Worm (Caenorhabditis elegans) whole organism, late embryonic: Measurements from ENCODE around the gene R151.8.
A peak's percentile ranks its signal among the peaks of the same experiment; 100 is the strongest.

Experiments used
- C38D4.7 ChIP-seq: fragments of 200-800 bp; sonication (Bioruptor generic); optimal IDR thresholded peaks from 2 replicates; lab custom pipeline; 2018; ENCODE audit warnings: mild to moderate bottlenecking, missing genetic modification characterization, moderate library complexity, missing compliant biosample characterization
- K02D7.2 ChIP-seq: sonication (generic microtip); optimal IDR thresholded peaks from 2 replicates; lab custom pipeline; 2017; ENCODE audit warnings: mild to moderate bottlenecking, missing genetic modification characterization, missing compliant biosample characterization
- K09A11.1 ChIP-seq: sonication (generic microtip); optimal IDR thresholded peaks from 2 replicates; lab custom pipeline; 2017; ENCODE audit warnings: antibody characterized with exemption, mild to moderate bottlenecking, missing genetic modification characterization, missing compliant biosample characterization; ENCODE audit not compliant: insufficient read depth
- T23F11.4 ChIP-seq: fragments of 200-800 bp; sonication (Bioruptor generic); optimal IDR thresholded peaks from 2 replicates; lab custom pipeline; 2018; ENCODE audit warnings: mild to moderate bottlenecking, missing genetic modification characterization, missing compliant biosample characterization
- ahr-1 ChIP-seq: sonication (generic microtip); optimal IDR thresholded peaks from 2 replicates; lab custom pipeline; 2016; ENCODE audit warnings: missing genetic modification characterization, missing compliant biosample characterization
- ama-1 ChIP-seq: fragments of 150-350 bp; optimal IDR thresholded peaks from 2 replicates; lab custom pipeline; 2014
- ceh-14 ChIP-seq: sonication (generic microtip); optimal IDR thresholded peaks from 2 replicates; lab custom pipeline; 2016; ENCODE audit warnings: missing genotype, missing genetic modification characterization, missing compliant biosample characterization
- ceh-18 ChIP-seq: sonication (generic microtip); optimal IDR thresholded peaks from 2 replicates; lab custom pipeline; 2016; ENCODE audit warnings: missing genetic modification characterization, missing compliant biosample characterization
- ceh-19 ChIP-seq: fragments of 200-800 bp; sonication (Bioruptor generic); optimal IDR thresholded peaks from 2 replicates; lab custom pipeline; 2018; ENCODE audit warnings: mild to moderate bottlenecking, missing genetic modification characterization, missing compliant biosample characterization
- ceh-2 ChIP-seq: sonication (generic microtip); optimal IDR thresholded peaks from 2 replicates; lab custom pipeline; 2016; ENCODE audit warnings: missing genotype, missing genetic modification characterization, missing compliant biosample characterization
- ceh-22 ChIP-seq: sonication (generic microtip); optimal IDR thresholded peaks from 2 replicates; lab custom pipeline; 2017; ENCODE audit warnings: missing biosample characterization, missing genetic modification characterization
- ceh-30 ChIP-seq: fragments of 150-350 bp; optimal IDR thresholded peaks from 2 replicates; lab custom pipeline; 2014; ENCODE audit warnings: missing biosample characterization, missing genetic modification characterization
- ceh-31 ChIP-seq: sonication (generic microtip); optimal IDR thresholded peaks from 2 replicates; lab custom pipeline; 2016; ENCODE audit warnings: missing genetic modification characterization, missing compliant biosample characterization
- ceh-34 ChIP-seq: sonication (generic microtip); optimal IDR thresholded peaks from 2 replicates; lab custom pipeline; 2016; ENCODE audit warnings: mild to moderate bottlenecking, missing genetic modification characterization, missing compliant biosample characterization
- ceh-45 ChIP-seq: fragments of 200-800 bp; sonication (Bioruptor generic); IDR thresholded peaks from 2 replicates; pipeline ENCODE4 v1.3.6; 2022; ENCODE audit warnings: missing genetic modification reagents, missing genetic modification characterization, missing compliant biosample characterization
- ceh-48 ChIP-seq: sonication (generic microtip); optimal IDR thresholded peaks from 2 replicates; lab custom pipeline; 2016; ENCODE audit warnings: missing genetic modification characterization, inconsistent platforms, missing compliant biosample characterization
- che-1 ChIP-seq: sonication (generic microtip); optimal IDR thresholded peaks from 2 replicates; lab custom pipeline; 2016; ENCODE audit warnings: mild to moderate bottlenecking, missing genetic modification characterization, missing compliant biosample characterization
- dmd-4 ChIP-seq: sonication (generic microtip); optimal IDR thresholded peaks from 2 replicates; lab custom pipeline; 2016; ENCODE audit warnings: borderline replicate concordance, missing genetic modification characterization, missing compliant biosample characterization
- ets-4 ChIP-seq: sonication (generic microtip); optimal IDR thresholded peaks from 2 replicates; lab custom pipeline; 2016; ENCODE audit warnings: missing genetic modification characterization, missing compliant biosample characterization
- fkh-10 ChIP-seq: fragments of 150-350 bp; optimal IDR thresholded peaks from 2 replicates; lab custom pipeline; 2014; ENCODE audit warnings: missing biosample characterization, missing genetic modification reagents, missing genetic modification characterization
- hlh-13 ChIP-seq: fragments of 200-800 bp; sonication (Bioruptor generic); optimal IDR thresholded peaks from 2 replicates; lab custom pipeline; 2018; ENCODE audit warnings: mild to moderate bottlenecking, missing genetic modification characterization, missing compliant biosample characterization
- hlh-15 ChIP-seq: sonication (generic microtip); optimal IDR thresholded peaks from 2 replicates; lab custom pipeline; 2016; ENCODE audit warnings: missing genetic modification characterization, missing compliant biosample characterization
- hlh-30 ChIP-seq: sonication (generic microtip); optimal IDR thresholded peaks from 2 replicates; lab custom pipeline; 2017; ENCODE audit warnings: antibody characterized with exemption, missing genetic modification characterization, missing compliant biosample characterization; ENCODE audit not compliant: insufficient read depth
- lim-6 ChIP-seq: sonication (generic microtip); optimal IDR thresholded peaks from 2 replicates; lab custom pipeline; 2016; ENCODE audit warnings: missing genetic modification characterization, missing compliant biosample characterization
- lin-11 ChIP-seq: fragments of 200-800 bp; sonication (Bioruptor generic); optimal IDR thresholded peaks from 2 replicates; lab custom pipeline; 2018; ENCODE audit warnings: mild to moderate bottlenecking, missing genetic modification characterization, missing compliant biosample characterization
- madf-2 ChIP-seq: sonication (generic microtip); optimal IDR thresholded peaks from 2 replicates; lab custom pipeline; 2017; ENCODE audit warnings: missing genetic modification characterization, missing compliant biosample characterization
- nfya-1 ChIP-seq: sonication (generic microtip); optimal IDR thresholded peaks from 2 replicates; lab custom pipeline; 2017; ENCODE audit warnings: missing genetic modification characterization, mild to moderate bottlenecking, missing compliant biosample characterization, antibody characterized with exemption, moderate library complexity
- nhr-11 ChIP-seq: fragments of 150-350 bp; optimal IDR thresholded peaks from 2 replicates; lab custom pipeline; 2014; ENCODE audit warnings: missing biosample characterization, missing genetic modification characterization
- pag-3 ChIP-seq: sonication (generic microtip); optimal IDR thresholded peaks from 2 replicates; lab custom pipeline; 2016; ENCODE audit warnings: missing compliant biosample characterization, missing genetic modification characterization, borderline replicate concordance
- pat-9 ChIP-seq: fragments of 200-800 bp; sonication (Bioruptor generic); optimal IDR thresholded peaks from 2 replicates; lab custom pipeline; 2018; ENCODE audit warnings: mild to moderate bottlenecking, missing genetic modification characterization, moderate library complexity, missing compliant biosample characterization
- pax-1 ChIP-seq: fragments of 150-350 bp; optimal IDR thresholded peaks from 2 replicates; lab custom pipeline; 2014; ENCODE audit warnings: missing biosample characterization, missing genetic modification characterization
- pha-4 ChIP-seq: fragments of 150-350 bp; optimal IDR thresholded peaks from 2 replicates; lab custom pipeline; 2018; ENCODE audit warnings: missing biosample characterization, missing genetic modification reagents, missing genetic modification characterization
- pqm-1 ChIP-seq: sonication (generic microtip); optimal IDR thresholded peaks from 2 replicates; lab custom pipeline; 2016; ENCODE audit warnings: missing genetic modification characterization, missing compliant biosample characterization
- rnt-1 ChIP-seq: sonication (generic microtip); optimal IDR thresholded peaks from 2 replicates; lab custom pipeline; 2016; ENCODE audit warnings: missing genetic modification characterization, missing compliant biosample characterization
- sdc-2 ChIP-seq: sonication (generic microtip); optimal IDR thresholded peaks from 2 replicates; lab custom pipeline; 2016; ENCODE audit warnings: missing genotype, missing genetic modification characterization, missing compliant biosample characterization
- sox-2 ChIP-seq: fragments of 200-800 bp; sonication (Bioruptor generic); IDR thresholded peaks from 2 replicates; pipeline ENCODE4 v1.3.6; 2022; ENCODE audit warnings: missing genetic modification reagents, missing genetic modification characterization, missing compliant biosample characterization
- sox-4 ChIP-seq: sonication (generic microtip); optimal IDR thresholded peaks from 2 replicates; lab custom pipeline; 2017; ENCODE audit warnings: mild to moderate bottlenecking, missing genetic modification characterization, inconsistent platforms, missing compliant biosample characterization
- syd-9 ChIP-seq: sonication (generic microtip); optimal IDR thresholded peaks from 2 replicates; lab custom pipeline; 2016; ENCODE audit warnings: mild to moderate bottlenecking, missing genetic modification characterization, moderate library complexity, missing compliant biosample characterization
- tbx-2 ChIP-seq: sonication (generic microtip); optimal IDR thresholded peaks from 2 replicates; lab custom pipeline; 2016; ENCODE audit warnings: missing genetic modification characterization, missing compliant biosample characterization
- tbx-7 ChIP-seq: sonication (generic microtip); optimal IDR thresholded peaks from 2 replicates; lab custom pipeline; 2016; ENCODE audit warnings: missing genotype, missing genetic modification characterization, missing compliant biosample characterization
- unc-42 ChIP-seq: sonication (generic microtip); optimal IDR thresholded peaks from 2 replicates; lab custom pipeline; 2016; ENCODE audit warnings: missing genotype, missing genetic modification characterization, missing compliant biosample characterization
- unc-55 ChIP-seq: sonication (generic microtip); optimal IDR thresholded peaks from 2 replicates; lab custom pipeline; 2017; ENCODE audit warnings: missing biosample characterization, missing genetic modification reagents, missing genetic modification characterization
- unc-86 ChIP-seq: sonication (generic microtip); optimal IDR thresholded peaks from 2 replicates; lab custom pipeline; 2016; ENCODE audit warnings: missing genetic modification characterization, missing compliant biosample characterization
- zip-5 ChIP-seq: sonication (generic microtip); optimal IDR thresholded peaks from 2 replicates; lab custom pipeline; 2016; ENCODE audit warnings: missing genetic modification characterization, missing compliant biosample characterization

R151.8 gene

DNA sequence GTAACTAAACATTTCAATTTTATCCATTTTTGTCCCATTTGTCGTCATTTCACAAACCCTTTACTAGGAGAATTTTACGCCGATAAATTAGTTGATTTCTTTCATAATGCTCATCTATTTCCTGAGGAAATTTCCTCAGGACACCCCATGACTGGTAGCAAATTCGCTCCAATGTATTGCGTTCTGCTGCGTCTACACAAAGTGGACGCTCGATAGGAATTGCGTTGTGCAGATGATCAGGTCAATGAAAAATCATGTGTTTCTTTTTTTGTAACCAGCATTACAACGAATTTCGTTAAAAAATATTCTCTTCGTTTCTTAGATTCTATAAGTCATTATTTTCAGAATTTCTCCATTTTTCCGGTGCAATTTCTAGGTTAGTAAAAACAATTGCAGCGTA is 47.8 kb downstream of the R151.8 start, which contains the start of gene epg-4 (continued):
- TF ChIP-seq K09A11.1 (tag; lab: Kevin White, UChicago): no peak
- no peak for TF ChIP-seq lim-6 (tag; lab: Kevin White, UChicago)
- no peak for TF ChIP-seq sdc-2
- no peak for TF ChIP-seq T23F11.4 (GFP tag; lab: Kevin White, UChicago)
- no peak for TF ChIP-seq nhr-11 (tag; lab: Kevin White, UChicago)
- no peak for TF ChIP-seq hlh-13 (GFP tag; lab: Kevin White, UChicago)
- TF ChIP-seq pat-9 (tag; lab: Kevin White, UChicago): no peak
- no peak for TF ChIP-seq unc-55 (GFP tag; lab: Kevin White, UChicago)
- no peak for TF ChIP-seq pqm-1 (tag; lab: Kevin White, UChicago)
- TF ChIP-seq ceh-22 (tag; lab: Kevin White, UChicago): no peak
- no peak for TF ChIP-seq pha-4 (tag; lab: Kevin White, UChicago)
- TF ChIP-seq madf-2 (tag; lab: Kevin White, UChicago): no peak
- no peak for TF ChIP-seq zip-5 (tag; lab: Kevin White, UChicago)

DNA sequence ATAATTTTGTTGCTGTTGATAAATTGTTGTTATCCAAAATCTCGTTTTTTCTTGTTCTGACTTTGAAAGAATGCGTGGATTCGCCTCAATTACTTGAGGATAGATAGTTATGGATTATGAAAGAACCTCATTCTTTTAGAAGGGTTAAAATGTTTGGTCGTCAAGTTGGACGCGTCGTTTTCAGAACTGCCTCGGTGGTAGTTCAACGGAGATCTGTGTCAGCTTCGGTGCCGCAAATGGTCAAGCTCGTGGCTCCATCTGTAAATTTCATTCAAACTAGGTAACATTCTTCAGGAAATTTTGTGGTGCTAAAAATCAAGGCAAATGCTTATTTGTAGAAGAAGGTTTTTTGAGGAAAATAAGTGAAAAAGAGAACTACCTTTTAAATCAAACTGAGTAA is 49.0 kb downstream of the R151.8 start, which contains the start of gene ndab-2:
Gene ndab-2, plus strand, starts transcription at position 140 of the 400 bp plus-strand sequence.
- TF ChIP-seq K02D7.2 (tag; lab: Kevin White, UChicago) (no peak), che-1 (tag; lab: Kevin White, UChicago) (no peak), pax-1 (tag; lab: Kevin White, UChicago) (no peak), nfya-1 (tag; lab: Kevin White, UChicago) (no peak), ceh-45 (GFP tag; lab: Robert Waterston, UW) (no peak), ceh-30 (tag; lab: Kevin White, UChicago) (no peak), C38D4.7 (GFP tag; lab: Kevin White, UChicago) (no peak), hlh-30 (tag; lab: Kevin White, UChicago) (no peak), ceh-18 (tag; lab: Kevin White, UChicago) (no peak), unc-55 (GFP tag; lab: Kevin White, UChicago) (no peak), ceh-22 (tag; lab: Kevin White, UChicago) (no peak), tbx-2 (tag; lab: Kevin White, UChicago) (no peak), pat-9 (tag; lab: Kevin White, UChicago) (no peak), ceh-14 (tag; lab: Kevin White, UChicago) (no peak), hlh-15 (tag; lab: Kevin White, UChicago) (no peak)

DNA sequence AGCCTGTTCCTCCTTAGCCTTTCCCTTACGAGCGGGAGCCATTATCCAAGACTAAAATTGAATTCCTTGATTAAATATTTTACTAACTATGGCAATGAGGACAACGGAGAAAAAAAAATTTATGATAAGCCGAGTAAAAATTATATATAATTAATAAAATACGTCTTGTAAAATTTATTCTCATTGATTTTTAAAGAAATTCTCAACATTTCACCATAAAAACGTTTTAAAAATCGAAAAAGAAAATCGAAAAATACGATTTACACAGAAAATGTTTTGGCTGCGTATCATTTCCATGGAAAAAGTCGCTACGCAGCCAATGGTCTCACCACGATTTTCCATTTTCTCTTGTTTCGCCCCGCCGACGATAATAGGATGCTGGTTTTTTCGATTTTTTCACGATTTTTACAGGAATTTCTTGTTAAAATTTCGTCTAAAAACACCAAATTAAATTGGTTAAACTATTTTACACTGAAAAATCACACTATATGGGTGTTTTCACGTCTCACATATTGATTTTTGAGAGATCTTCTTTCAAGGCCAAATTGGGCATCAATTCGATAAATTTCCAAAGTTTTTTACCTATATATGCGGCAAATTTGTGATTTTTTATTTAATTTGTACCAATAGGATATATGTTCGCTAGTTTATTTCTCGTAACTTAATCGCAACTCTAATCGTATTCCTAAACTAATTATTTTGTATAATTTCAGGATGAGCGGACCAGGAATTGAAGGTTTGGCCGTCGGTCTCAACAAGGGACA is 49.9 kb downstream of the R151.8 start, which contains the start of the genes rps-14 and rpl-36:
Gene rps-14, minus strand, starts transcription at position 51 of the 764 bp plus-strand sequence.
Gene rpl-36, plus strand, starts transcription at position 714 of the 764 bp plus-strand sequence.
- no peak for TF ChIP-seq ceh-19 (GFP tag; lab: Kevin White, UChicago)
- no peak for TF ChIP-seq hlh-15 (tag; lab: Kevin White, UChicago)
- TF ChIP-seq tbx-7 (tag; lab: Kevin White, UChicago): no peak
- peak; percentile 26 for TF ChIP-seq unc-86 (tag; lab: Kevin White, UChicago)
- TF ChIP-seq ceh-48 (tag; lab: Kevin White, UChicago): no peak
- TF ChIP-seq ceh-45 (GFP tag; lab: Robert Waterston, UW): no peak
- TF ChIP-seq ahr-1: no peak
- TF ChIP-seq sox-4 (tag; lab: Kevin White, UChicago): no peak
- TF ChIP-seq ets-4 (tag; lab: Kevin White, UChicago): no peak
- no peak for TF ChIP-seq pqm-1 (tag; lab: Kevin White, UChicago)
- no peak for TF ChIP-seq ceh-22 (tag; lab: Kevin White, UChicago)
- no peak for TF ChIP-seq C38D4.7 (GFP tag; lab: Kevin White, UChicago)
- TF ChIP-seq dmd-4 (tag; lab: Kevin White, UChicago): no peak
- TF ChIP-seq sox-2 (GFP tag; lab: Robert Waterston, UW): 0 out of 2 replicates have a peak, but pooled peaks have one; percentile 33
- peak; percentile 14 for TF ChIP-seq ceh-30 (tag; lab: Kevin White, UChicago)
- no peak for TF ChIP-seq pag-3
- TF ChIP-seq ceh-31 (tag; lab: Kevin White, UChicago): peak; percentile 46
- TF ChIP-seq rnt-1: no peak
- TF ChIP-seq ama-1 (lab: Kevin White, UChicago): no peak
- TF ChIP-seq hlh-13 (GFP tag; lab: Kevin White, UChicago): no peak
- peak; percentile 64 for TF ChIP-seq unc-42 (tag; lab: Kevin White, UChicago)
- no peak for TF ChIP-seq nhr-11 (tag; lab: Kevin White, UChicago)
- TF ChIP-seq fkh-10: no peak
- TF ChIP-seq ceh-2 (tag; lab: Kevin White, UChicago): no peak
- peak; percentile 13 for TF ChIP-seq ceh-34
- no peak for TF ChIP-seq che-1 (tag; lab: Kevin White, UChicago)
- peak; percentile 18 for TF ChIP-seq tbx-2 (tag; lab: Kevin White, UChicago)
- TF ChIP-seq nfya-1 (tag; lab: Kevin White, UChicago): peak; percentile 87
- TF ChIP-seq ceh-18 (tag; lab: Kevin White, UChicago): peak; percentile 27
- no peak for TF ChIP-seq K09A11.1 (tag; lab: Kevin White, UChicago)
- TF ChIP-seq lin-11 (tag; lab: Kevin White, UChicago): no peak
- no peak for TF ChIP-seq syd-9 (tag; lab: Kevin White, UChicago)
